Worm (Caenorhabditis elegans) whole organism, L4/young adult: ENCODE data around the gene msp-152.

Experiments
- W03F9.2 ChIP-seq: fragments of 150-350 bp; optimal IDR thresholded peaks from 2 replicates; lab custom pipeline; 2014; ENCODE audit warnings: missing biosample characterization, missing genetic modification characterization
- dao-5 ChIP-seq: sonication (generic microtip); optimal IDR thresholded peaks from 2 replicates; lab custom pipeline; 2016; ENCODE audit warnings: missing genotype, missing genetic modification characterization, moderate library complexity, missing compliant biosample characterization

- TF ChIP-seq dao-5 (tag; lab: Kevin White, UChicago) (no peak), W03F9.2 (tag; lab: Kevin White, UChicago) (no peak)
Measured at ce11 chrII:4902035-4902434, 30.8 kb upstream of the msp-152 start, which contains the start of gene R05F9.9.
